Fruit fly (Drosophila melanogaster): Measurements from ENCODE around the gene nebu.

nebu gene

DNA sequence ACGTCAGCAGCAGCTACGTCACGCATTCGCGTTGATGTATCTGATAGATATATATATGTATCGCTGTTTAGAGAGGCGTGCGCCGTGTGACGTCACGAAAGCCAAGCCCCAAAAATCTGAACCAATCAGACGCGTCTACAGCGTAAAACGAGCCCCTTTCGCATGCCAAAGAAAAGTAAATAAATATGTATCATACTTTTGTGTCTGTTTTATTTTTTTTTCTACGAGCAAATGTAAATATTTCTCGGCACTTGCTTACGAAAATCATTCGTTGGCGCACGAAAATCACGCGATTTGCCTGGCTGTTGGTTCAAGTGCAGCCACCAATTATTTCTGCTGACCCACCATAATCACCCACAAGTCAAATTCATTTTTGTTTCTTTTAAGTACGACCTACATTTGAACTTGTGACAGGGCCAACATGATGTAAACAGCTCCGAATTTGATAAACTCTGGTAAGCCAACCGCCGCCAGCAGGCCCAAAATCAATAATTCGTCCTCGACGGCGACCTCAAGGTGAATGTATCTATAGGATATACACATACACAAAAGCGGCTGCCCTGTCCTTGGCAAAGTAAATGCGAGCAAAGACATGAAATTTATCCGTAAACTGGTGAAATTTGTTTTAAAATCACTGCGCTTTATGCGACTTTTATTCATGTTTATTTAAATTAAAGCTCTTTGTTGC is 8.2 kb downstream of the nebu start (continued):
- TF ChIP-seq oc (tag; optimal IDR thresholded peaks at IDR 0.05) (no peak), fd96Cb (tag; optimal IDR thresholded peaks at IDR 0.05) (no peak), da (GFP tag; optimal IDR thresholded peaks at IDR 0.05) (no peak), Nf-YB (GFP tag; optimal IDR thresholded peaks at IDR 0.05) (peak; percentile 89), fu2 (GFP tag; optimal IDR thresholded peaks at IDR 0.05) (no peak), B-H2 (GFP tag; optimal IDR thresholded peaks at IDR 0.05) (no peak), Hmx (GFP tag; optimal IDR thresholded peaks at IDR 0.05) (no peak), ERR (GFP tag; optimal IDR thresholded peaks at IDR 0.05) (peak; percentile 32), sd (tag; optimal IDR thresholded peaks at IDR 0.05) (peak; percentile 60), Pdp1 (GFP tag; optimal IDR thresholded peaks at IDR 0.05) (peak in 1 of 2 experiments; percentile 22), CG3281 (GFP tag; optimal IDR thresholded peaks at IDR 0.05) (no peak), CG12299 (tag; optimal IDR thresholded peaks at IDR 0.05) (no peak), CG4360 (GFP tag; IDR thresholded peaks at IDR 0.05) (0 out of 2 replicates have a peak, but pooled peaks have one; percentile 1), CG11695 (GFP tag; IDR thresholded peaks at IDR 0.05) (no peak), en (GFP tag; optimal IDR thresholded peaks at IDR 0.05) (no peak), CG10543 (GFP tag; optimal IDR thresholded peaks at IDR 0.05) (no peak), CkIIα-i1 (GFP tag; IDR thresholded peaks at IDR 0.05) (no peak), ase (GFP tag; IDR thresholded peaks at IDR 0.05) (no peak), CG11247 (GFP tag; IDR thresholded peaks at IDR 0.05) (no peak), CG2202 (tag; optimal IDR thresholded peaks at IDR 0.05) (no peak), Nf-YC (tag; optimal IDR thresholded peaks at IDR 0.05) (peak; percentile 93), ewg (GFP tag; optimal IDR thresholded peaks at IDR 0.05) (no peak), CG10366 (GFP tag; IDR thresholded peaks at IDR 0.05) (no peak), CG30020 (tag; optimal IDR thresholded peaks at IDR 0.05) (no peak), onecut (GFP tag; IDR thresholded peaks at IDR 0.05) (peak; percentile 87), Xrp1 (GFP tag; IDR thresholded peaks at IDR 0.05) (0 out of 2 replicates have a peak, but pooled peaks have one; percentile 14), fd3F (GFP tag; optimal IDR thresholded peaks at IDR 0.05) (no peak), CG11723 (GFP tag; optimal IDR thresholded peaks at IDR 0.05) (no peak), eve (GFP tag; optimal IDR thresholded peaks at IDR 0.05) (no peak), fd64A (GFP tag; optimal IDR thresholded peaks at IDR 0.05) (no peak)

DNA sequence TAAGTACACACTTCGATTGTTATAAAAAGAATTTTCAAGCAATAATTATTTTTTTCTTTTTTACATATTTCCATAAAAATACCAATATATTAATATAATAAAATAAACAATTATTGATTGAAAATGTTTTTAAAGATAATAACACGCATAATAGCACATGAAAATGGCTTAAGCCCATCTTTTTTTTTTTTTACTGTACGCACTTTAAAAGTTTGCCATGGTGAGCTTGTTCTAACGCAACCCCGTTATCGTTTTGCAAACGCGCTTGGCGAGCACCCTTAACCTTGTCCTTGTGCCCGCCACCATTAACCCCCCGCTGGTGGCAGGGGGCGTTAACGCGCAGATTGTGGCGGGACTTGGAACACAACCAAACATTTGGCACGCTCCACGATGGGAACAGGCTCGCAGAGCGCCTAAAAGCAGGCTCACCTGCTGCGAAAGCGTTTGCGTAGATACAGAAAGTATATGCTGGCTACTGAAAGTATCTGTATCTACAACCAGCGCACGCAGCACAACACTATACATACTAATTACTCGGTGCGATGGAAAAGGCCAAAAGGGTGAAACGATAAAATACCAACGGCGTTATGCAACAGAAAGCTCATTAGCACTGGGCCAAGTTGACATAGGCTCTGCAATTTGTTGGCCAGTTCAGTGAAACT is 8.9 kb downstream of the nebu start:
- no peak for TF ChIP-seq Nf-YA (GFP tag; IDR thresholded peaks at IDR 0.05)
- no peak for TF ChIP-seq jigr1 (GFP tag; IDR thresholded peaks at IDR 0.05)
- no peak for TF ChIP-seq CG17186 (GFP tag; optimal IDR thresholded peaks at IDR 0.05)
- peak; percentile 21 for TF ChIP-seq CTCF (GFP tag; optimal IDR thresholded peaks at IDR 0.05)
- no peak for TF ChIP-seq Atf3 (GFP tag; optimal IDR thresholded peaks at IDR 0.05)
- no peak for TF ChIP-seq trem (tag; optimal IDR thresholded peaks at IDR 0.05)
- peak; percentile 16 for TF ChIP-seq Sox100B (GFP tag; optimal IDR thresholded peaks at IDR 0.05)
- TF ChIP-seq CG8290 (GFP tag; optimal IDR thresholded peaks at IDR 0.05): peak; percentile 88
- TF ChIP-seq CG8290 (tag; optimal IDR thresholded peaks at IDR 0.05): peak; percentile 88 to 91
- TF ChIP-seq CG12391 (tag; optimal IDR thresholded peaks at IDR 0.05): peak; percentile 4
- 0 out of 3 replicates have a peak, but pooled peaks have one; percentile 38 for TF ChIP-seq Dbx (GFP tag; IDR thresholded peaks at IDR 0.05)
- TF ChIP-seq gem (tag; optimal IDR thresholded peaks at IDR 0.05): peak; percentile 12
- TF ChIP-seq CG32767 (GFP tag; IDR thresholded peaks at IDR 0.05): peak; percentile 95
- TF ChIP-seq tx (GFP tag; optimal IDR thresholded peaks at IDR 0.05): no peak
- TF ChIP-seq Rfx (GFP tag; IDR thresholded peaks at IDR 0.05): 0 out of 2 replicates have a peak, but pooled peaks have one; percentile 32
- TF ChIP-seq zen2 (GFP tag; IDR thresholded peaks at IDR 0.05; ENCODE audit: partially characterized antibody): no peak
- TF ChIP-seq CG17359 (tag; optimal IDR thresholded peaks at IDR 0.05): peak; percentile 3
- TF ChIP-seq CG13624 (GFP tag; optimal IDR thresholded peaks at IDR 0.05): peak; percentile 4
- TF ChIP-seq BtbVII (GFP tag; optimal IDR thresholded peaks at IDR 0.05): peak; percentile 60
- peak; percentile 15 for TF ChIP-seq exex (tag; optimal IDR thresholded peaks at IDR 0.05)
- TF ChIP-seq CG11504 (tag; optimal IDR thresholded peaks at IDR 0.05): peak; percentile 20
- TF ChIP-seq Xrp1 (GFP tag; IDR thresholded peaks at IDR 0.05): 0 out of 2 replicates have a peak, but pooled peaks have one; percentile 12
